Fruit fly (Drosophila melanogaster) ovary, adult (tissue): ENCODE measurements around the gene Dis3.

Experiments used
- CG17801 ChIP-seq: fragments of 200-800 bp; optimal IDR thresholded peaks from 2 replicates; lab custom pipeline; 2019; ENCODE audit warnings: missing biosample characterization, mild to moderate bottlenecking, missing genetic modification characterization, moderate library complexity; ENCODE audit not compliant: partially characterized antibody

The Dis3 gene

dm6 chr3R:24333182-24333808, at the start of gene Dis3, which contains the start of gene Rrp5:
TSS of gene Dis3 (plus strand) at chr3R:24333433.
TSS of gene Rrp5 (minus strand) at chr3R:24333316.
- TF ChIP-seq CG17801 (GFP tag; lab: Kevin White, UChicago) = no peak

dm6 chr3R:24283582-24284085, 49.6 kb upstream of the Dis3 start, which contains the start of gene CG6356:
TSS of gene CG6356 (plus strand) at chr3R:24283955.
- no peak for TF ChIP-seq CG17801 (GFP tag; lab: Kevin White, UChicago)

dm6 chr3R:24284164-24284563, 49.1 kb upstream of the Dis3 start:
- TF ChIP-seq CG17801 (GFP tag; lab: Kevin White, UChicago) = no peak

- TF ChIP-seq CG17801 (GFP tag; lab: Kevin White, UChicago) = no peak
Observed at dm6 chr3R:24285423-24285822, 47.8 kb upstream of the Dis3 start.

dm6 chr3R:24287157-24287556, 46.1 kb upstream of the Dis3 start:
- TF ChIP-seq CG17801 (GFP tag; lab: Kevin White, UChicago) = no peak

dm6 chr3R:24289768-24290349, 43.4 kb upstream of the Dis3 start, which contains the start of the genes CG34290 and Uck:
TSS of gene CG34290 (minus strand) at chr3R:24289818.
TSS of gene Uck (plus strand) at chr3R:24290172.
- TF ChIP-seq CG17801 (GFP tag; lab: Kevin White, UChicago) = peak; percentile 73

dm6 chr3R:24293171-24293570, 40.1 kb upstream of the Dis3 start:
- TF ChIP-seq CG17801 (GFP tag; lab: Kevin White, UChicago) = no peak

dm6 chr3R:24294299-24294698, 38.9 kb upstream of the Dis3 start, which contains the start of gene CG5715:
TSS of gene CG5715 (minus strand) at chr3R:24294399.
- TF ChIP-seq CG17801 (GFP tag; lab: Kevin White, UChicago) = no peak

dm6 chr3R:24294784-24295555, 38.3 kb upstream of the Dis3 start, which contains the start of gene crb:
TSS of gene crb (plus strand) at chr3R:24295078.
- peak; percentile 76 for TF ChIP-seq CG17801 (GFP tag; lab: Kevin White, UChicago)

- peak; percentile 95 for TF ChIP-seq CG17801 (GFP tag; lab: Kevin White, UChicago)
Observed at dm6 chr3R:24295556-24296465, 37.4 kb upstream of the Dis3 start.

dm6 chr3R:24296913-24297312, 36.3 kb upstream of the Dis3 start:
- TF ChIP-seq CG17801 (GFP tag; lab: Kevin White, UChicago) = no peak

dm6 chr3R:24297444-24298146, 35.6 kb upstream of the Dis3 start:
- no peak for TF ChIP-seq CG17801 (GFP tag; lab: Kevin White, UChicago)

- no peak for TF ChIP-seq CG17801 (GFP tag; lab: Kevin White, UChicago)
Observed at dm6 chr3R:24298534-24298936, 34.7 kb upstream of the Dis3 start.
